Worm (Caenorhabditis elegans): Measurements from ENCODE around the gene R01E6.5.

The R01E6.5 gene

DNA sequence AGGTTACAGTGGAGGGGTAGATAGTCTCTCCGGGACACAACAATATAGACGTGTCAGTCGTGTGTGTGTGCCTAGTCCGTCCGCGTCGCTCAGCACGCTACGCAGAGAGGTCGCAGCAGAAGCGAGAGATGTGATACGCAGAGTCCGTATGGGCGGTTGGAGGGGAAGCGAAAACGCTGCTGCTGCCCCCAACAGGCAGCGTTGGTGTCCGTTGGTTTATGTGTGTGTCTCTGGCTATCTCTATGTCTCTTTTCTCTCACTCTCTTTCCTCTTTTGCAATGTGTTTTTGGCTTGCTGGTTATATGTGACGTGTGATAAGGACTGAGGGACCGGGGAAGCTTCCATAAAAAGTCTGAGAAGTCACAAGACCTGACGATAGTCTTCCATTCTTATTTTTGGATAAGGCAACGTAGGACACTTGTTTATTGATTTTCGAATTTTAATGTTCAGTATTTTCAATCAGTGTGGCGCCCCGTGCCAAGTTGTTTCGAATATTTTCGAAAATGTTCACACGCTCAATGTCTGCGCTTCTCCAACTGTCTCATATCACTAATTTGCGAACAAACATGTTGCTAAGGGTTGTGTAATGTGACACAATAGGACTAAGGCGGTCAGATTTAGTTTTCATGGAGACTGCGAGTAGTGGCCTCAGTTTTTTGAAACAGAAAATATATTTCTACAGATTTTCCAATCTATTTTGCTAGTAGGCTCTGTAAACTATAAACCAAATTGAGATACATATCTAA is 9.3 kb upstream of the R01E6.5 start, which contains the start of gene pab-2 (continued):
- TF ChIP-seq unc-30 (tag; optimal IDR thresholded peaks at IDR 0.05) (no peak), efl-1 (optimal IDR thresholded peaks at IDR 0.05) (peak; percentile 36 to 48), efl-1 (GFP tag; optimal IDR thresholded peaks at IDR 0.05 in 1 of 2) (peak in 1 of 2 experiments; percentile 90), grh-1 (GFP tag; IDR thresholded peaks at IDR 0.05) (peak; percentile 43; the same call in 1 of the 2 replicates), swsn-7 (tag; optimal IDR thresholded peaks at IDR 0.05) (peak; percentile 70), nhr-90 (tag; optimal IDR thresholded peaks at IDR 0.05; ENCODE audit: poor library complexity) (peak; percentile 83), ets-5 (GFP tag; IDR thresholded peaks at IDR 0.05) (no peak), nhr-19 (GFP tag; conservative IDR thresholded peaks at IDR 0.05) (peak; percentile 70), nhr-12 (tag; optimal IDR thresholded peaks at IDR 0.05) (no peak), zip-4 (GFP tag; optimal IDR thresholded peaks at IDR 0.05) (no peak), lin-35 (GFP tag; optimal IDR thresholded peaks at IDR 0.05) (peak; percentile 48 to 61), mab-9 (GFP tag; IDR thresholded peaks at IDR 0.05) (0 out of 2 replicates have a peak, but pooled peaks have one; percentile 35), nhr-85 (tag) (peak; percentile 94), ceh-90 (tag; optimal IDR thresholded peaks at IDR 0.05) (no peak), nhr-11 (tag; optimal IDR thresholded peaks at IDR 0.05) (no peak), mdl-1 (tag; optimal IDR thresholded peaks at IDR 0.05) (peak in 1 of 2 experiments; percentile 85), snu-23 (GFP tag; optimal IDR thresholded peaks at IDR 0.05) (peak; percentile 87), ztf-11 (tag; optimal IDR thresholded peaks at IDR 0.05) (peak in 1 of 2 experiments; percentile 22), blmp-1 (tag; optimal IDR thresholded peaks at IDR 0.05) (peak; percentile 67), mep-1 (tag; optimal IDR thresholded peaks at IDR 0.05) (peak; percentile 69), alr-1 (tag; optimal IDR thresholded peaks at IDR 0.05; ENCODE audit: borderline replicate concordance) (no peak), fkh-4 (tag; optimal IDR thresholded peaks at IDR 0.05; ENCODE audit: borderline replicate concordance) (no peak), nhr-20 (tag; optimal IDR thresholded peaks at IDR 0.05) (peak; percentile 90), ceh-82 (tag; optimal IDR thresholded peaks at IDR 0.05) (peak; percentile 15 to 86 (median 76)), egl-13 (tag; optimal IDR thresholded peaks at IDR 0.05) (peak; percentile 54), ceh-63 (GFP tag; optimal IDR thresholded peaks at IDR 0.05) (no peak), lin-13 (GFP tag; optimal IDR thresholded peaks at IDR 0.05) (no peak), dsc-1 (tag; optimal IDR thresholded peaks at IDR 0.05) (peak; percentile 21), irx-1 (tag; optimal IDR thresholded peaks at IDR 0.05) (peak; percentile 34), unc-98 (GFP tag; IDR thresholded peaks at IDR 0.05) (no peak), hlh-17 (GFP tag; optimal IDR thresholded peaks at IDR 0.05; ENCODE audit: borderline replicate concordance) (no peak), unc-130 (tag; optimal IDR thresholded peaks at IDR 0.05) (peak; percentile 64), elt-2 (tag; optimal IDR thresholded peaks at IDR 0.05) (peak; percentile 88)

DNA sequence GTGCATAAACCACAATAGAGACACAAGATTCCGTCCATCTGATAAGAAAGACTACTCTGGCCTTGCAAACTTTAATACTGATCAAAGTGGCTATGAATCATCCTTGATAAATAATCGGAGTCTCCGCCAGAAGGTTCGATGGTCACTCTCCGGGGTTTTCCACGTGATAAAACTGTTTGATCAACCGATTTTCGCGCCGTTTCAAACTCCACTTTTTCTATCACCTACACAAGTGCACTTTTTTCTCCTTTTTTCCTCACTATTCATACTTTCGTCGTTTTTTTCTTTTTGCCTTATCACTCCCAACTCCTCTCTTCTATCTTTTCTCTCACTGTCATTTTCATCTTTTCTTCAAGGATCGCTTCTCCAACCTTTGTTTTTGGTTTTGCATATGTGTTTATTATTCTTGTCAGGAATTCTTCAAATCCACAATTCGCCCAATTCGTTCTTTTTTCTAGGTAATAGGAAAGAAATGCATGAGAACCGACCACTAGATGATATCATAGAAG is 8.2 kb upstream of the R01E6.5 start, which contains the start of gene F18H3.4:
F18H3.4 (plus strand) TSS at position 459 of the 509 bp plus-strand sequence.
- no peak for TF ChIP-seq ama-1 (optimal IDR thresholded peaks at IDR 0.05)
- TF ChIP-seq C16A3.4 (tag; optimal IDR thresholded peaks at IDR 0.05), result no peak
- peak in 1 of 2 experiments; percentile 5 for TF ChIP-seq efl-1 (optimal IDR thresholded peaks at IDR 0.05)
- peak in 1 of 2 experiments; percentile 89 for TF ChIP-seq efl-1 (GFP tag; optimal IDR thresholded peaks at IDR 0.05 in 1 of 2)
- peak in 4 of 6 experiments; percentile 36 to 75 (median 55) for TF ChIP-seq elt-3 (tag; optimal IDR thresholded peaks at IDR 0.05)
- TF ChIP-seq sup-37 (GFP tag; optimal IDR thresholded peaks at IDR 0.05), result no peak
- no peak for TF ChIP-seq hlh-17 (GFP tag; optimal IDR thresholded peaks at IDR 0.05; ENCODE audit: borderline replicate concordance)
- TF ChIP-seq sox-4 (tag; optimal IDR thresholded peaks at IDR 0.05), result no peak
- peak in 1 of 2 experiments; percentile 41 for TF ChIP-seq lsy-2 (tag; optimal IDR thresholded peaks at IDR 0.05)
- no peak for TF ChIP-seq ceh-88 (GFP tag; IDR thresholded peaks at IDR 0.05)
- peak in 1 of 2 experiments; percentile 78 for TF ChIP-seq lin-35 (GFP tag; optimal IDR thresholded peaks at IDR 0.05)
- no peak for TF ChIP-seq efl-3 (GFP tag; optimal IDR thresholded peaks at IDR 0.05)
- TF ChIP-seq sptf-1 (tag; optimal IDR thresholded peaks at IDR 0.05), result no peak
- peak; percentile 24 for TF ChIP-seq egl-13 (tag; optimal IDR thresholded peaks at IDR 0.05)
- no peak for TF ChIP-seq dsc-1 (tag; optimal IDR thresholded peaks at IDR 0.05)
- TF ChIP-seq nhr-76 (tag; optimal IDR thresholded peaks at IDR 0.05), result no peak
- no peak for TF ChIP-seq unc-98 (GFP tag; IDR thresholded peaks at IDR 0.05)
- no peak for TF ChIP-seq irx-1 (tag; optimal IDR thresholded peaks at IDR 0.05)
- TF ChIP-seq nhr-71 (tag; optimal IDR thresholded peaks at IDR 0.05), result peak; percentile 80
- no peak for TF ChIP-seq ceh-63 (GFP tag; optimal IDR thresholded peaks at IDR 0.05)
- TF ChIP-seq ztf-11 (tag; optimal IDR thresholded peaks at IDR 0.05), result no peak
- no peak for TF ChIP-seq isw-1 (GFP tag; IDR thresholded peaks at IDR 0.05)
- TF ChIP-seq mdl-1 (tag; optimal IDR thresholded peaks at IDR 0.05), result peak in 1 of 2 experiments; percentile 79
- TF ChIP-seq tlp-1 (tag; optimal IDR thresholded peaks at IDR 0.05), result peak; percentile 42
- TF ChIP-seq skn-1 (tag; optimal IDR thresholded peaks at IDR 0.05), result peak; percentile 3
- no peak for TF ChIP-seq grh-1 (GFP tag; IDR thresholded peaks at IDR 0.05)
- peak; percentile 98 for TF ChIP-seq elt-2 (tag; optimal IDR thresholded peaks at IDR 0.05)
- TF ChIP-seq ztf-4 (tag; optimal IDR thresholded peaks at IDR 0.05), result no peak
- TF ChIP-seq vab-15 (tag; optimal IDR thresholded peaks at IDR 0.05), result no peak

All from whole organism, L1 larva.